Worm (Caenorhabditis elegans) whole organism, L4 larva: ENCODE results near the gene R144.10.

Source experiments
- ZK337.2 ChIP-seq: fragments of 200-800 bp; sonication (Bioruptor generic); IDR thresholded peaks from 2 replicates; pipeline ENCODE4 v1.3.6; 2022; ENCODE audit warnings: missing genetic modification reagents, missing genetic modification characterization, missing compliant biosample characterization
- ceh-44 ChIP-seq: fragments of 200-800 bp; sonication (Bioruptor generic); IDR thresholded peaks from 2 replicates; pipeline ENCODE4 v1.3.6; 2022; ENCODE audit warnings: missing genetic modification reagents, missing genetic modification characterization, missing compliant biosample characterization
- daf-19 ChIP-seq: fragments of 200-800 bp; sonication (Bioruptor generic); conservative IDR thresholded peaks from 2 replicates; pipeline ENCODE4 v1.3.6; 2022; ENCODE audit warnings: missing genetic modification characterization, missing compliant biosample characterization
- spr-3 ChIP-seq: fragments of 200-800 bp; sonication (Bioruptor generic); optimal IDR thresholded peaks from 2 replicates; lab custom pipeline; 2018; ENCODE audit warnings: mild to moderate bottlenecking, missing genetic modification characterization, missing compliant biosample characterization

- no peak for TF ChIP-seq ceh-44
- no peak for TF ChIP-seq daf-19 (GFP tag; lab: Robert Waterston, UW)
- TF ChIP-seq spr-3 (GFP tag; lab: Kevin White, UChicago), result no peak
- no peak for TF ChIP-seq ZK337.2
These were observed 49.2 kb downstream of the R144.10 start for ce11 chrIII:4952970-4953369.
